Worm (Caenorhabditis elegans): ENCODE data around the gene math-48.

DNA sequence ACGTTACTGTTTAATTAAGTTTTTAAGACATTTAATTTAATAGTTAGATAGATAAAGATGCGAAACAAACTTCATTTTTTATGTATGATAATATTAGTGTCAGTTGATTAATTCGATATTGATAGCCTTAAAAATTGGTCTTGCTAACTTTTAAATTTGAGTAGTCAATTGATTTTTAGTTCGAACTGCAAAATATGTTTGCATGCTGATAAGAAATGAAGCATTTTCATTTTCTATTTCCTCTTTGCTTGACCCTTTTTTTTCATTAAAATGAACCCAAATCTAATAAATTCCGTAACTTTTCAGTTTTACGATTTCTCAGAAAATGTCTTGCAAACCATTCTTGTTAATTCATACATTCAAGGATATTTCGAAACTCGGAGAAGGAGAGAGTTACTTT is 41.2 kb downstream of the math-48 start, which contains the start of gene math-22:
- TF ChIP-seq nhr-76 (tag; optimal IDR thresholded peaks at IDR 0.05), result no peak
- no peak for TF ChIP-seq tag-97 (GFP tag; IDR thresholded peaks at IDR 0.05)
- no peak for TF ChIP-seq dmd-9 (GFP tag; IDR thresholded peaks at IDR 0.05)
- no peak for TF ChIP-seq snpc-4 (tag; optimal IDR thresholded peaks at IDR 0.05)
- no peak for TF ChIP-seq pha-4 (GFP tag; IDR thresholded peaks at IDR 0.05)
- no peak for TF ChIP-seq pha-4 (tag; optimal IDR thresholded peaks at IDR 0.05)
- no peak for TF ChIP-seq nhr-77 (tag; optimal IDR thresholded peaks at IDR 0.05)
- no peak for TF ChIP-seq ceh-28 (tag; optimal IDR thresholded peaks at IDR 0.05)
